Worm (Caenorhabditis elegans): Measurements from ENCODE around the gene ZK418.6.
A peak's percentile ranks its signal among the peaks of the same experiment; 100 is the strongest.

Gene ZK418.6

ce11 chrIII:7087180-7087579 is 8.5 kb upstream of the ZK418.6 start:
- no peak for TF ChIP-seq nfya-1 (tag; optimal IDR thresholded peaks at IDR 0.05; ENCODE audit: insufficient read depth)
- peak; percentile 28 for TF ChIP-seq elt-2 (tag; optimal IDR thresholded peaks at IDR 0.05)

ce11 chrIII:7084908-7085307 is 6.3 kb upstream of the ZK418.6 start, which contains the start of gene tofu-7:
Gene tofu-7 (minus strand): TSS chrIII:7085018.
- TF ChIP-seq fkh-10 (GFP tag; optimal IDR thresholded peaks at IDR 0.05) (no peak), mml-1 (tag; optimal IDR thresholded peaks at IDR 0.05) (no peak), nfya-1 (tag; optimal IDR thresholded peaks at IDR 0.05; ENCODE audit: insufficient read depth) (no peak), pha-4 (tag; optimal IDR thresholded peaks at IDR 0.05) (no peak), nhr-12 (tag; optimal IDR thresholded peaks at IDR 0.05) (no peak), mdl-1 (tag; optimal IDR thresholded peaks at IDR 0.05) (no peak), jun-1 (tag; optimal IDR thresholded peaks at IDR 0.05) (no peak), lin-15B (tag; optimal IDR thresholded peaks at IDR 0.05) (no peak), snpc-4 (tag; optimal IDR thresholded peaks at IDR 0.05) (no peak), ama-1 (optimal IDR thresholded peaks at IDR 0.05) (no peak)

ce11 chrIII:7083106-7083505 is 4.5 kb upstream of the ZK418.6 start:
- no peak for TF ChIP-seq nhr-43 (tag; optimal IDR thresholded peaks at IDR 0.05; ENCODE audit: poor library complexity, severe bottlenecking)
- no peak for TF ChIP-seq snpc-4 (tag; optimal IDR thresholded peaks at IDR 0.05)
- TF ChIP-seq pha-4 (tag; optimal IDR thresholded peaks at IDR 0.05), result peak; percentile 26
- no peak for TF ChIP-seq ceh-28 (tag; optimal IDR thresholded peaks at IDR 0.05)

- TF ChIP-seq pha-4 (tag; optimal IDR thresholded peaks at IDR 0.05) (peak; percentile 72), elt-2 (tag; optimal IDR thresholded peaks at IDR 0.05) (peak; percentile 69), jun-1 (tag; optimal IDR thresholded peaks at IDR 0.05) (peak; percentile 19), ama-1 (optimal IDR thresholded peaks at IDR 0.05) (no peak), pqm-1 (tag; optimal IDR thresholded peaks at IDR 0.05) (peak; percentile 60)
These were observed 2.9 kb upstream of the ZK418.6 start for ce11 chrIII:7081488-7081887.

ce11 chrIII:7080689-7081088 is 2.1 kb upstream of the ZK418.6 start, which contains the start of gene ZK418.7:
Gene ZK418.7 (minus strand): TSS chrIII:7080789.
- TF ChIP-seq nhr-76 (tag; optimal IDR thresholded peaks at IDR 0.05) (no peak), lsy-12 (tag; optimal IDR thresholded peaks at IDR 0.05) (no peak), ceh-28 (tag; optimal IDR thresholded peaks at IDR 0.05) (no peak)

ce11 chrIII:7076386-7076785 is 2.3 kb downstream of the ZK418.6 start, which contains the start of gene ZK418.13:
Gene ZK418.13 (minus strand): TSS chrIII:7076486.
- no peak for TF ChIP-seq ceh-82 (tag; optimal IDR thresholded peaks at IDR 0.05)
- TF ChIP-seq tbx-2 (tag; optimal IDR thresholded peaks at IDR 0.05), result no peak
- TF ChIP-seq sea-2 (GFP tag; optimal IDR thresholded peaks at IDR 0.05), result no peak
- no peak for TF ChIP-seq ceh-16 (tag; optimal IDR thresholded peaks at IDR 0.05)
- TF ChIP-seq pha-4 (tag; optimal IDR thresholded peaks at IDR 0.05), result no peak
- no peak for TF ChIP-seq snpc-4 (tag; optimal IDR thresholded peaks at IDR 0.05)
- no peak for TF ChIP-seq nhr-237 (tag; optimal IDR thresholded peaks at IDR 0.05)
- no peak for TF ChIP-seq lsy-12 (tag; optimal IDR thresholded peaks at IDR 0.05)
- TF ChIP-seq daf-12 (tag; optimal IDR thresholded peaks at IDR 0.05), result no peak
- TF ChIP-seq nhr-25 (tag; optimal IDR thresholded peaks at IDR 0.05), result no peak
- TF ChIP-seq ceh-28 (tag; optimal IDR thresholded peaks at IDR 0.05), result no peak
- TF ChIP-seq elt-3 (tag; optimal IDR thresholded peaks at IDR 0.05), result no peak
- TF ChIP-seq eor-1 (tag; optimal IDR thresholded peaks at IDR 0.05), result no peak
- no peak for TF ChIP-seq pqm-1 (tag; optimal IDR thresholded peaks at IDR 0.05)
- TF ChIP-seq ztf-4 (tag; optimal IDR thresholded peaks at IDR 0.05), result no peak
- no peak for TF ChIP-seq ceh-9 (tag; optimal IDR thresholded peaks at IDR 0.05)
- TF ChIP-seq R02D3.7 (tag; optimal IDR thresholded peaks at IDR 0.05), result no peak
- TF ChIP-seq lin-15B (tag; optimal IDR thresholded peaks at IDR 0.05), result no peak
- no peak for TF ChIP-seq nhr-23 (tag; optimal IDR thresholded peaks at IDR 0.05)

- TF ChIP-seq nhr-28 (tag; optimal IDR thresholded peaks at IDR 0.05) (no peak), egl-27 (tag; optimal IDR thresholded peaks at IDR 0.05) (no peak), fkh-2 (tag; optimal IDR thresholded peaks at IDR 0.05) (no peak), nhr-25 (tag; optimal IDR thresholded peaks at IDR 0.05) (peak; percentile 14), nfya-1 (tag; optimal IDR thresholded peaks at IDR 0.05; ENCODE audit: insufficient read depth) (peak; percentile 53), lsy-12 (tag; optimal IDR thresholded peaks at IDR 0.05) (no peak), lin-39 (tag; optimal IDR thresholded peaks at IDR 0.05) (peak; percentile 9), R02D3.7 (tag; optimal IDR thresholded peaks at IDR 0.05) (peak; percentile 16), fkh-10 (GFP tag; optimal IDR thresholded peaks at IDR 0.05) (no peak), elt-2 (tag; optimal IDR thresholded peaks at IDR 0.05) (peak; percentile 20), nhr-23 (tag; optimal IDR thresholded peaks at IDR 0.05) (peak; percentile 34), skn-1 (tag; optimal IDR thresholded peaks at IDR 0.05) (no peak), lin-15B (tag; optimal IDR thresholded peaks at IDR 0.05) (peak; percentile 62), pha-4 (tag; optimal IDR thresholded peaks at IDR 0.05) (peak; percentile 63)
These were observed 4.7 kb downstream of the ZK418.6 start, which contains the start of gene ZK418.5 for ce11 chrIII:7073801-7074386. Gene ZK418.5 (minus strand): TSS chrIII:7073851.

Data from whole organism, L3 larva.